Worm (Caenorhabditis elegans): ENCODE measurements around the gene C34D10.1.

DNA sequence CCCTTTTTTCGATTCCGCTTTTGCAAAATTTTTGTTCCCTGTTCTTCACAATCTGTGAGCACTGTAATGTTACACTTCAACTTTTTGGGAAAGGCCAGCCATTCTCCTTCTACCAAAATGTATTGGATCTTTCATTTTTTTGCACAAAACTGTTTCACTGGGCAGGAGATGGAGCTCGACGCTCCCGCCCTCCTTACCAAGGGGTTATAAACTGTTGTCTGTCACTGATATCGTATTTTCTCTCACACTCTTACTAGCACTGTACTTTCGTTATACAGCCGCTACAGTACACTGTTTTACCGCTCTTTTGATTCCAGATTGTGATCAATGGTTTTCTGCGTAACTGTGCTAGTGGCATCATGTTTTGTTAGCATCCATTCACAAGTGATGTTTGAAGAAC is 48.5 kb downstream of the C34D10.1 start, which contains the start of gene C46F2.1:
- TF ChIP-seq him-1 (tag; optimal IDR thresholded peaks at IDR 0.05), result no peak
- TF ChIP-seq W03F9.2 (tag; optimal IDR thresholded peaks at IDR 0.05), result no peak
- no peak for TF ChIP-seq dao-5 (tag; optimal IDR thresholded peaks at IDR 0.05)
